Fruit fly (Drosophila melanogaster) whole organism, prepupa: ENCODE results near the gene CG7728.

Source experiments
- Blimp-1 ChIP-seq: fragments of 200-800 bp; sonication (Bioruptor generic); optimal IDR thresholded peaks from 3 replicates; lab custom pipeline; 2017; ENCODE audit warnings: missing biosample characterization, missing genetic modification characterization, mild to moderate bottlenecking, moderate library complexity, missing genetic modification reagents
- CG10631 ChIP-seq: fragments of 200-800 bp; sonication (Bioruptor generic); optimal IDR thresholded peaks from 2 replicates; lab custom pipeline; 2016; ENCODE audit warnings: missing biosample characterization, missing genetic modification characterization
- CG10669 ChIP-seq: fragments of 200-800 bp; sonication (Bioruptor generic); optimal IDR thresholded peaks from 3 replicates; lab custom pipeline; 2018; ENCODE audit warnings: missing biosample characterization, mild to moderate bottlenecking, missing genetic modification characterization, moderate library complexity
- CG11762 ChIP-seq: fragments of 200-800 bp; sonication (Bioruptor generic); optimal IDR thresholded peaks from 3 replicates; lab custom pipeline; 2016; ENCODE audit warnings: missing biosample characterization, missing genetic modification characterization; ENCODE audit not compliant: insufficient read depth
- CG15336 ChIP-seq: fragments of 200-800 bp; sonication (Bioruptor generic); IDR thresholded peaks from 2 replicates; pipeline ENCODE4 v1.3.6; 2022; ENCODE audit warnings: missing biosample characterization, missing genetic modification characterization
- CG16779 ChIP-seq: fragments of 200-800 bp; sonication (Bioruptor generic); optimal IDR thresholded peaks from 3 replicates; lab custom pipeline; 2017; ENCODE audit warnings: missing biosample characterization, mild to moderate bottlenecking, missing genetic modification characterization
- CG3032 ChIP-seq: fragments of 200-800 bp; optimal IDR thresholded peaks from 2 replicates; lab custom pipeline; 2019; ENCODE audit warnings: missing biosample characterization, mild to moderate bottlenecking, missing genetic modification characterization, moderate library complexity
- CG31627 ChIP-seq: fragments of 200-800 bp; sonication (Bioruptor generic); optimal IDR thresholded peaks from 3 replicates; lab custom pipeline; 2016; ENCODE audit warnings: missing biosample characterization, missing genetic modification characterization
- CG32006 ChIP-seq: fragments of 200-800 bp; sonication (Bioruptor generic); optimal IDR thresholded peaks from 3 replicates; lab custom pipeline; 2017; ENCODE audit warnings: missing biosample characterization, mild to moderate bottlenecking, missing genetic modification characterization
- CG3919 ChIP-seq: fragments of 200-800 bp; sonication (Bioruptor generic); optimal IDR thresholded peaks from 3 replicates; lab custom pipeline; 2016; ENCODE audit warnings: missing biosample characterization, missing genetic modification characterization
- CG4318 ChIP-seq: fragments of 200-800 bp; sonication (Bioruptor generic); optimal IDR thresholded peaks from 3 replicates; lab custom pipeline; 2017; ENCODE audit warnings: missing biosample characterization, mild to moderate bottlenecking, missing genetic modification characterization
- CG6163 ChIP-seq: fragments of 200-800 bp; sonication (Bioruptor generic); IDR thresholded peaks from 3 replicates; pipeline ENCODE4 v1.3.6; 2022; ENCODE audit warnings: missing biosample characterization, missing genetic modification characterization
- CG6792 ChIP-seq: fragments of 200-800 bp; sonication (Bioruptor generic); optimal IDR thresholded peaks from 3 replicates; lab custom pipeline; 2016; ENCODE audit warnings: missing biosample characterization, missing genetic modification characterization
- CG6808 ChIP-seq: fragments of 200-800 bp; sonication (Bioruptor generic); optimal IDR thresholded peaks from 3 replicates; lab custom pipeline; 2017; ENCODE audit warnings: missing biosample characterization, missing genetic modification characterization, mild to moderate bottlenecking, moderate library complexity, missing genetic modification reagents
- CG6854 ChIP-seq: fragments of 200-800 bp; sonication (Bioruptor generic); optimal IDR thresholded peaks from 2 replicates; lab custom pipeline; 2017; ENCODE audit warnings: missing biosample characterization, mild to moderate bottlenecking, missing genetic modification characterization
- CG7368 ChIP-seq: fragments of 200-800 bp; sonication (Bioruptor generic); optimal IDR thresholded peaks from 3 replicates; lab custom pipeline; 2016; ENCODE audit warnings: missing biosample characterization, missing genetic modification characterization
- CG8119 ChIP-seq: fragments of 200-800 bp; sonication (Bioruptor generic); IDR thresholded peaks from 3 replicates; pipeline ENCODE4 v1.3.6; 2022; ENCODE audit warnings: missing biosample characterization, missing genetic modification characterization
- CG8319 ChIP-seq: fragments of 200-800 bp; sonication (Bioruptor generic); optimal IDR thresholded peaks from 3 replicates; lab custom pipeline; 2016; ENCODE audit warnings: missing biosample characterization, missing genetic modification characterization
- CG8632 ChIP-seq: fragments of 200-800 bp; sonication (Bioruptor generic); optimal IDR thresholded peaks from 3 replicates; lab custom pipeline; 2016; ENCODE audit warnings: missing biosample characterization, missing genetic modification characterization
- Eip78C ChIP-seq: fragments of 200-800 bp; sonication (Bioruptor generic); peaks from one replicate; lab custom pipeline; 2016; ENCODE audit warnings: missing biosample characterization, missing genetic modification characterization
- Eip93F ChIP-seq: fragments of 200-800 bp; sonication (Bioruptor generic); optimal IDR thresholded peaks from 2 replicates; lab custom pipeline; 2016; ENCODE audit warnings: missing biosample characterization, mild to moderate bottlenecking, missing genetic modification characterization
- Ets96B ChIP-seq: fragments of 200-800 bp; optimal IDR thresholded peaks from 2 replicates; lab custom pipeline; 2019; ENCODE audit warnings: missing biosample characterization, mild to moderate bottlenecking, missing genetic modification characterization, moderate library complexity
- Gug ChIP-seq: fragments of 200-800 bp; sonication (Bioruptor generic); IDR thresholded peaks from 2 replicates; pipeline ENCODE4 v1.3.6; 2022; ENCODE audit warnings: missing biosample characterization, missing genetic modification characterization
- Hr39 ChIP-seq: fragments of 200-800 bp; sonication (Bioruptor generic); optimal IDR thresholded peaks from 2 replicates; lab custom pipeline; 2016; ENCODE audit warnings: missing biosample characterization, missing genetic modification characterization
- Hr4 ChIP-seq: fragments of 200-800 bp; sonication (Bioruptor generic); optimal IDR thresholded peaks from 3 replicates; lab custom pipeline; 2016; ENCODE audit warnings: missing biosample characterization, missing genetic modification characterization
- Lpt ChIP-seq: fragments of 200-800 bp; sonication (Bioruptor generic); optimal IDR thresholded peaks from 3 replicates; lab custom pipeline; 2016; ENCODE audit warnings: missing biosample characterization, missing genetic modification characterization
- Met ChIP-seq: fragments of 200-800 bp; sonication (Bioruptor generic); optimal IDR thresholded peaks from 3 replicates; lab custom pipeline; 2016; ENCODE audit warnings: missing biosample characterization, missing genetic modification characterization
- OdsH ChIP-seq: fragments of 200-800 bp; sonication (Bioruptor generic); optimal IDR thresholded peaks from 3 replicates; lab custom pipeline; 2016; ENCODE audit warnings: missing biosample characterization, missing genetic modification characterization
- Smox ChIP-seq: fragments of 200-800 bp; sonication (Bioruptor generic); optimal IDR thresholded peaks from 3 replicates; lab custom pipeline; 2016; ENCODE audit warnings: missing biosample characterization, missing genetic modification characterization
- Sox102F ChIP-seq: fragments of 200-800 bp; sonication (Bioruptor generic); optimal IDR thresholded peaks from 2 replicates; lab custom pipeline; 2016; ENCODE audit warnings: missing biosample characterization, mild to moderate bottlenecking, missing genetic modification characterization
- Sox14 ChIP-seq: fragments of 200-800 bp; sonication (Bioruptor generic); optimal IDR thresholded peaks from 3 replicates; lab custom pipeline; 2016; ENCODE audit warnings: missing biosample characterization, missing genetic modification characterization
- Sox15 ChIP-seq: fragments of 200-800 bp; sonication (Bioruptor generic); optimal IDR thresholded peaks from 3 replicates; lab custom pipeline; 2016; ENCODE audit warnings: missing biosample characterization, missing genetic modification characterization
- achi ChIP-seq: fragments of 200-800 bp; sonication (Bioruptor generic); optimal IDR thresholded peaks from 3 replicates; lab custom pipeline; 2016; ENCODE audit warnings: missing biosample characterization, missing genetic modification characterization
- cyc ChIP-seq: fragments of 200-800 bp; sonication (Bioruptor generic); optimal IDR thresholded peaks from 3 replicates; lab custom pipeline; 2016; ENCODE audit warnings: missing biosample characterization, missing genetic modification characterization
- dac ChIP-seq: fragments of 200-800 bp; sonication (Bioruptor generic); optimal IDR thresholded peaks from 2 replicates; lab custom pipeline; 2017; ENCODE audit warnings: missing biosample characterization, mild to moderate bottlenecking, missing genetic modification characterization
- eg ChIP-seq: fragments of 200-800 bp; sonication (Bioruptor generic); IDR thresholded peaks from 3 replicates; pipeline ENCODE4 v1.3.6; 2022; ENCODE audit warnings: missing biosample characterization, missing genetic modification characterization
- fd59A ChIP-seq: fragments of 200-800 bp; sonication (Bioruptor generic); optimal IDR thresholded peaks from 2 replicates; lab custom pipeline; 2017; ENCODE audit warnings: missing biosample characterization, mild to moderate bottlenecking, missing genetic modification characterization, missing genetic modification reagents
- fd85E ChIP-seq: fragments of 200-800 bp; sonication (Bioruptor generic); optimal IDR thresholded peaks from 3 replicates; lab custom pipeline; 2016; ENCODE audit warnings: missing biosample characterization, missing genetic modification characterization
- fkh ChIP-seq: fragments of 200-800 bp; sonication (Bioruptor generic); optimal IDR thresholded peaks from 3 replicates; lab custom pipeline; 2017; ENCODE audit warnings: missing biosample characterization, mild to moderate bottlenecking, missing genetic modification characterization, moderate library complexity
- lz ChIP-seq: fragments of 200-800 bp; sonication (Bioruptor generic); optimal IDR thresholded peaks from 3 replicates; lab custom pipeline; 2016; ENCODE audit warnings: missing biosample characterization, missing genetic modification characterization
- net ChIP-seq: fragments of 200-800 bp; sonication (Bioruptor generic); optimal IDR thresholded peaks from 3 replicates; lab custom pipeline; 2016; ENCODE audit warnings: missing biosample characterization, missing genetic modification characterization
- pdm3 ChIP-seq: fragments of 200-800 bp; sonication (Bioruptor generic); optimal IDR thresholded peaks from 3 replicates; lab custom pipeline; 2016; ENCODE audit warnings: missing biosample characterization, missing genetic modification characterization
- salr ChIP-seq, 2 experiments: fragments of 200-800 bp; sonication (Bioruptor generic); optimal IDR thresholded peaks; 3 replicates each; lab custom pipeline; 2016 to 2018; ENCODE audit warnings: missing biosample characterization in 2 of 2, missing genetic modification characterization in 2 of 2, mild to moderate bottlenecking in 1 of 2
- ss ChIP-seq, 2 experiments: fragments of 200-800 bp; sonication (Bioruptor generic); optimal IDR thresholded peaks; 2 replicates in 1 of 2; 3 replicates in 1 of 2; lab custom pipeline; 2017 to 2018; ENCODE audit warnings: mild to moderate bottlenecking in 2 of 2, missing biosample characterization in 2 of 2, missing genetic modification characterization in 2 of 2, moderate library complexity in 1 of 2
- svp ChIP-seq: fragments of 200-800 bp; sonication (Bioruptor generic); peaks from one replicate; lab custom pipeline; 2016; ENCODE audit warnings: missing biosample characterization, missing genetic modification characterization
- topi ChIP-seq: fragments of 200-800 bp; sonication (Bioruptor generic); optimal IDR thresholded peaks from 3 replicates; lab custom pipeline; 2016; ENCODE audit warnings: missing biosample characterization, missing genetic modification characterization
- vri ChIP-seq: fragments of 200-800 bp; sonication (Bioruptor generic); optimal IDR thresholded peaks from 3 replicates; lab custom pipeline; 2016; ENCODE audit warnings: missing biosample characterization, mild to moderate bottlenecking, missing genetic modification characterization

Gene CG7728

DNA sequence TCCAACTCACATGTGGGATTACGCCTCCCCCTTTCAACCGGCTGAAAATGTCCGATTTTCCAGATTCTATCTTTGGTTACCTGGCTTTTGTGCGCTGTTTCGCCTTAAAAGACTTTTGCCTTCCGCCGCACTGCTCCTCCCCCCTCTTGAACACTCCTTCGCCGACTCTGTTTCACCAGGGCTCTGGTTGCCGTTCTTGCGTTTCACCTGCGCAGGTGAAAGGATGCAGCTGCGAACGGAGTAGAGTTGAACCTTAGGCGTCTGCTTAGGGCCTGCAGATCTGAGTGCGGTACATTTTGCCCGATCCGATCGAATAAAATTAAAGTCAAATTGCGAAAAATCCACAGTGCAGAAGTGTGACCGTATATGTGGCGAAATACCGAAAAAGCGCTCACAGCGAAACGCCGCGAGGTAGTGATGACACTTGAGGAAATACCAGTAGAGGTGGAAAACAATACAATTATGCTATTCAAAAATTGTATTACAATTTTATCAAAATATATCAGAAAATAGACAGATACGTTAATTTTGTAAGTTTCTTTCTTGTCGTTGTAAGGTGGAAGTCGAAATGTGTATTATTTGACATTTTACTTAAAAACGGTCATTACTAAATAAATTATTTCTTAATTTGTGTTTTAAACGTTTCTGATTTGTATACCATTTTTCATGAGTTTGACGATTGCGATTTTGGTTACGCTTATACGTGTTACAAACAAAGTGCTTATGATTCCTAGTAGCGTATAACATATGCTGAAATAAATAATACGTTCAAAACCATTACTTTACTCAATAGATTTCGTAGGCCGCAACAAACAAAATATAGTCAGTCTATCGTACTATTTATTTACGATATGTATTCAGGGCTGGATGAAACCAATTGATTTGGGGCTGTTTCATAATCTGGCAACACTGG is at the start of gene CG7728, which contains the start of gene CG6664 (continued):
- TF ChIP-seq CG32006 (GFP tag; lab: Kevin White, UChicago) (no peak), net (no peak), CG8119 (no peak), Blimp-1 (GFP tag; lab: Kevin White, UChicago) (peak; percentile 6), CG10631 (no peak), CG11762 (GFP tag; lab: Kevin White, UChicago) (peak; percentile 37), Lpt (GFP tag; lab: Kevin White, UChicago) (peak; percentile 19), Sox15 (peak; percentile 42), fd85E (GFP tag; lab: Kevin White, UChicago) (no peak), Gug (GFP tag; lab: Robert Waterston, UW) (no peak)
- TF ChIP-seq, all 60 proteins: peak for 22

- TF ChIP-seq pdm3 (GFP tag; lab: Kevin White, UChicago) (no peak), CG31627 (GFP tag; lab: Kevin White, UChicago) (no peak), Sox15 (no peak), CG4318 (no peak), CG32006 (GFP tag; lab: Kevin White, UChicago) (no peak), fkh (GFP tag; lab: Kevin White, UChicago) (peak; percentile 78), CG3919 (GFP tag; lab: Kevin White, UChicago) (no peak), Gug (GFP tag; lab: Robert Waterston, UW) (no peak), svp (GFP tag; lab: Kevin White, UChicago) (peak; percentile 99), OdsH (GFP tag; lab: Kevin White, UChicago) (no peak), Sox102F (no peak), Sox14 (GFP tag; lab: Kevin White, UChicago) (no peak), Hr39 (GFP tag; lab: Kevin White, UChicago) (no peak), CG10631 (no peak), topi (GFP tag; lab: Kevin White, UChicago) (no peak), CG11762 (GFP tag; lab: Kevin White, UChicago) (peak; percentile 17), eg (GFP tag; lab: Robert Waterston, UW) (no peak; the same call in 1 of the 3 replicates), CG6808 (peak; percentile 9), Lpt (GFP tag; lab: Kevin White, UChicago) (no peak), achi (GFP tag; lab: Kevin White, UChicago) (no peak), CG7368 (GFP tag; lab: Kevin White, UChicago) (peak; percentile 55), salr (GFP tag; optimal IDR thresholded peaks at IDR 0.05; lab: Kevin White, UChicago) (no peak), Eip93F (GFP tag; lab: Kevin White, UChicago) (peak; percentile 51), CG15336 (GFP tag; lab: Robert Waterston, UW) (peak; percentile 35; the same call in 1 of the 2 replicates), CG6792 (peak; percentile 61), Hr4 (GFP tag; lab: Kevin White, UChicago) (no peak), lz (GFP tag; lab: Kevin White, UChicago) (no peak), CG6163 (GFP tag; lab: Robert Waterston, UW) (peak; percentile 71; the same call in 2 of the 3 replicates), Eip78C (GFP tag; lab: Kevin White, UChicago) (peak; percentile 85), Smox (GFP tag; lab: Kevin White, UChicago) (no peak), Met (GFP tag; lab: Kevin White, UChicago) (no peak), fd85E (GFP tag; lab: Kevin White, UChicago) (no peak), fd59A (GFP tag; lab: Kevin White, UChicago) (no peak), CG3032 (no peak), ss (GFP tag; optimal IDR thresholded peaks at IDR 0.05; lab: Kevin White, UChicago) (no peak), CG8632 (GFP tag; lab: Kevin White, UChicago) (peak; percentile 35), CG6854 (GFP tag; lab: Kevin White, UChicago) (peak; percentile 66), CG16779 (tag; lab: Kevin White, UChicago) (no peak), CG8319 (GFP tag; lab: Kevin White, UChicago) (peak; percentile 13), vri (GFP tag; lab: Kevin White, UChicago) (peak; percentile 59), CG10669 (GFP tag; lab: Kevin White, UChicago) (no peak), dac (no peak), cyc (GFP tag; lab: Kevin White, UChicago) (no peak), Ets96B (tag; lab: Kevin White, UChicago) (no peak), net (peak; percentile 58)
These were observed 46.7 kb upstream of the CG7728 start, which contains the start of gene Exn for dm6 chr3L:16969652-16970109. Exn (plus strand) TSS chr3L:16970013.
